Fruit fly (Drosophila melanogaster): ENCODE results near the gene CG5805.

The CG5805 gene

dm6 chr3R:24787042-24787565 is at the start of gene CG5805:
TSS of gene CG5805 (minus strand) at chr3R:24787421.
- TF ChIP-seq Ets96B (tag; optimal IDR thresholded peaks at IDR 0.05) (no peak), CG9139 (GFP tag; optimal IDR thresholded peaks at IDR 0.05) (no peak), pdm3 (GFP tag; optimal IDR thresholded peaks at IDR 0.05) (peak; percentile 64), salr (GFP tag; optimal IDR thresholded peaks at IDR 0.05) (peak in 1 of 2 experiments; percentile 71), Lpt (GFP tag; optimal IDR thresholded peaks at IDR 0.05) (no peak), fd85E (GFP tag; optimal IDR thresholded peaks at IDR 0.05) (no peak), net (GFP tag; optimal IDR thresholded peaks at IDR 0.05) (peak; percentile 39), Hr38 (GFP tag; optimal IDR thresholded peaks at IDR 0.05) (no peak), topi (GFP tag; optimal IDR thresholded peaks at IDR 0.05) (peak; percentile 69), CG3032 (tag; optimal IDR thresholded peaks at IDR 0.05) (no peak), CG11294 (GFP tag; IDR thresholded peaks at IDR 0.05) (no peak), fd59A (GFP tag; optimal IDR thresholded peaks at IDR 0.05) (peak; percentile 14), lz (GFP tag; optimal IDR thresholded peaks at IDR 0.05) (peak; percentile 70), Hr39 (GFP tag; optimal IDR thresholded peaks at IDR 0.05) (peak; percentile 72), CG7368 (GFP tag; optimal IDR thresholded peaks at IDR 0.05) (peak; percentile 52), Met (GFP tag; optimal IDR thresholded peaks at IDR 0.05) (peak; percentile 77), Ets21C (GFP tag; optimal IDR thresholded peaks at IDR 0.05) (peak; percentile 45), CG10631 (GFP tag; optimal IDR thresholded peaks at IDR 0.05) (no peak), CG8119 (GFP tag; IDR thresholded peaks at IDR 0.05) (no peak), CG10669 (GFP tag; optimal IDR thresholded peaks at IDR 0.05) (peak; percentile 61), achi (GFP tag; optimal IDR thresholded peaks at IDR 0.05) (peak; percentile 70), fkh (GFP tag; optimal IDR thresholded peaks at IDR 0.05) (no peak), Gug (GFP tag; IDR thresholded peaks at IDR 0.05) (no peak), CG32006 (GFP tag; optimal IDR thresholded peaks at IDR 0.05) (peak; percentile 16), svp (GFP tag) (peak; percentile 80), Eip75B (GFP tag; optimal IDR thresholded peaks at IDR 0.05) (peak; percentile 36), CG6792 (GFP tag; optimal IDR thresholded peaks at IDR 0.05) (peak; percentile 31), Sox15 (GFP tag; optimal IDR thresholded peaks at IDR 0.05) (peak; percentile 52), CG8319 (GFP tag; optimal IDR thresholded peaks at IDR 0.05) (peak; percentile 62), OdsH (GFP tag; optimal IDR thresholded peaks at IDR 0.05) (peak; percentile 73), esn (GFP tag; optimal IDR thresholded peaks at IDR 0.05) (peak; percentile 78), dac (GFP tag; optimal IDR thresholded peaks at IDR 0.05) (peak; percentile 4), Eip78C (GFP tag) (peak; percentile 91), CG6163 (GFP tag; IDR thresholded peaks at IDR 0.05) (peak; percentile 82), eg (GFP tag; IDR thresholded peaks at IDR 0.05) (peak; percentile 75), acj6 (GFP tag; optimal IDR thresholded peaks at IDR 0.05) (peak; percentile 58), Smox (GFP tag; optimal IDR thresholded peaks at IDR 0.05) (peak; percentile 74), spab (GFP tag; optimal IDR thresholded peaks at IDR 0.05) (no peak), CG1621 (tag; optimal IDR thresholded peaks at IDR 0.05) (peak; percentile 55), CG34406 (GFP tag; optimal IDR thresholded peaks at IDR 0.05) (peak; percentile 66), vri (GFP tag; optimal IDR thresholded peaks at IDR 0.05) (peak; percentile 98), CG6808 (GFP tag; optimal IDR thresholded peaks at IDR 0.05) (peak; percentile 15), CG31627 (GFP tag; optimal IDR thresholded peaks at IDR 0.05) (peak; percentile 65), Blimp-1 (GFP tag; optimal IDR thresholded peaks at IDR 0.05) (peak; percentile 43), CG6854 (GFP tag; optimal IDR thresholded peaks at IDR 0.05) (no peak), CG8632 (GFP tag; optimal IDR thresholded peaks at IDR 0.05) (peak; percentile 23), Sox102F (GFP tag; optimal IDR thresholded peaks at IDR 0.05) (peak; percentile 31), CG11762 (GFP tag; optimal IDR thresholded peaks at IDR 0.05; ENCODE audit: insufficient read depth) (peak; percentile 39), Eip93F (GFP tag; optimal IDR thresholded peaks at IDR 0.05) (no peak), ss (GFP tag; optimal IDR thresholded peaks at IDR 0.05) (peak in 1 of 2 experiments; percentile 29), CG4318 (GFP tag; optimal IDR thresholded peaks at IDR 0.05) (no peak), cyc (GFP tag; optimal IDR thresholded peaks at IDR 0.05) (peak; percentile 66)

Measured in whole organism, prepupa.